Fruit fly (Drosophila melanogaster) whole organism, embryonic: ENCODE data around the gene CG31821.

Source experiments
- CG10209 ChIP-seq: fragments of 200-800 bp; sonication (Bioruptor generic); optimal IDR thresholded peaks from 3 replicates; lab custom pipeline; 2017; ENCODE audit warnings: missing biosample characterization, mild to moderate bottlenecking, missing genetic modification characterization, missing genetic modification reagents
- CG10267 ChIP-seq: fragments of 200-800 bp; sonication (Bioruptor generic); optimal IDR thresholded peaks from 2 replicates; lab custom pipeline; 2018; ENCODE audit warnings: missing biosample characterization, mild to moderate bottlenecking, missing genetic modification characterization, moderate library complexity
- CG12104 ChIP-seq: fragments of 200-800 bp; sonication (Bioruptor generic); optimal IDR thresholded peaks from 3 replicates; lab custom pipeline; 2016; ENCODE audit warnings: missing biosample characterization, missing genetic modification characterization
- CG13123 ChIP-seq: fragments of 200-800 bp; sonication (Bioruptor generic); optimal IDR thresholded peaks from 2 replicates; lab custom pipeline; 2016; ENCODE audit warnings: missing biosample characterization, missing genetic modification characterization
- CG13296 ChIP-seq: fragments of 200-800 bp; sonication (Bioruptor generic); optimal IDR thresholded peaks from 3 replicates; lab custom pipeline; 2018; ENCODE audit warnings: missing biosample characterization, mild to moderate bottlenecking, missing genetic modification characterization
- CG13424 ChIP-seq: fragments of 200-800 bp; sonication (Bioruptor generic); optimal IDR thresholded peaks from 2 replicates; lab custom pipeline; 2019; ENCODE audit warnings: missing biosample characterization, mild to moderate bottlenecking, missing genetic modification characterization, moderate library complexity
- CG1603 ChIP-seq: fragments of 200-800 bp; sonication (Bioruptor generic); optimal IDR thresholded peaks from 2 replicates; lab custom pipeline; 2019; ENCODE audit warnings: missing biosample characterization, mild to moderate bottlenecking, missing genetic modification characterization, moderate library complexity
- CG16863 ChIP-seq: fragments of 200-800 bp; sonication (Bioruptor generic); optimal IDR thresholded peaks from 3 replicates; lab custom pipeline; 2016; ENCODE audit warnings: missing biosample characterization, missing genetic modification characterization
- CG17385 ChIP-seq: fragments of 200-800 bp; sonication (Bioruptor generic); optimal IDR thresholded peaks from 3 replicates; lab custom pipeline; 2018; ENCODE audit warnings: missing biosample characterization, mild to moderate bottlenecking, missing genetic modification characterization
- CG17912 ChIP-seq: fragments of 200-800 bp; sonication (Bioruptor generic); optimal IDR thresholded peaks from 2 replicates; lab custom pipeline; 2018; ENCODE audit warnings: missing biosample characterization, mild to moderate bottlenecking, missing genetic modification characterization
- CG2712 ChIP-seq: fragments of 200-800 bp; optimal IDR thresholded peaks from 3 replicates; lab custom pipeline; 2019; ENCODE audit warnings: missing biosample characterization, mild to moderate bottlenecking, missing genetic modification characterization, moderate library complexity
- CG34224 ChIP-seq: fragments of 200-800 bp; sonication (Bioruptor generic); IDR thresholded peaks from 3 replicates; pipeline ENCODE4 v1.3.6; 2022; ENCODE audit warnings: missing biosample characterization, missing genetic modification characterization; ENCODE audit not compliant: partially characterized antibody
- CG34422 ChIP-seq: fragments of 200-800 bp; sonication (Bioruptor generic); IDR thresholded peaks from 3 replicates; pipeline ENCODE4 v1.3.6; 2022; ENCODE audit warnings: missing biosample characterization, missing genetic modification characterization
- CG4617 ChIP-seq: fragments of 200-800 bp; sonication (Bioruptor generic); optimal IDR thresholded peaks from 3 replicates; lab custom pipeline; 2016; ENCODE audit warnings: missing biosample characterization, missing genetic modification characterization, borderline replicate concordance
- CG6791 ChIP-seq: fragments of 200-800 bp; sonication (Bioruptor generic); IDR thresholded peaks from 3 replicates; pipeline ENCODE4 v1.3.6; 2022; ENCODE audit warnings: missing biosample characterization, missing genetic modification characterization; ENCODE audit not compliant: partially characterized antibody
- CG6813 ChIP-seq: fragments of 200-800 bp; sonication (Bioruptor generic); optimal IDR thresholded peaks from 2 replicates; lab custom pipeline; 2017; ENCODE audit warnings: missing biosample characterization, missing genetic modification characterization, mild to moderate bottlenecking, moderate library complexity, missing genetic modification reagents
- CG8290 ChIP-seq, 3 experiments: fragments of 200-800 bp; sonication (Bioruptor generic); optimal IDR thresholded peaks; 2 replicates each; lab custom pipeline; 2016 to 2019; ENCODE audit warnings: missing biosample characterization in 3 of 3, missing genetic modification characterization in 3 of 3, mild to moderate bottlenecking in 2 of 3, moderate library complexity in 1 of 3
- CG9215 ChIP-seq: fragments of 200-800 bp; sonication (Bioruptor generic); IDR thresholded peaks from 2 replicates; pipeline ENCODE4 v1.3.6; 2022; ENCODE audit warnings: missing biosample characterization, missing genetic modification characterization
- CHES-1-like ChIP-seq: fragments of 200-800 bp; sonication (Bioruptor generic); optimal IDR thresholded peaks from 2 replicates; lab custom pipeline; 2016; ENCODE audit warnings: missing biosample characterization, missing genetic modification characterization
- Chrac-16 ChIP-seq: fragments of 200-800 bp; sonication (Bioruptor generic); optimal IDR thresholded peaks from 3 replicates; lab custom pipeline; 2016; ENCODE audit warnings: missing biosample characterization, missing genetic modification characterization
- CkIIα-i1 ChIP-seq: fragments of 200-800 bp; sonication (Bioruptor generic); IDR thresholded peaks from 2 replicates; pipeline ENCODE4 v1.3.6; 2022; ENCODE audit warnings: missing biosample characterization, missing genetic modification characterization
- E2f2 ChIP-seq: fragments of 200-800 bp; sonication (Bioruptor generic); IDR thresholded peaks from 2 replicates; pipeline ENCODE4 v1.3.6; 2022; ENCODE audit warnings: missing biosample characterization, missing genetic modification characterization
- Ets65A ChIP-seq: fragments of 200-800 bp; sonication (Bioruptor generic); peaks from one replicate; lab custom pipeline; 2016; ENCODE audit warnings: missing biosample characterization, missing genetic modification characterization
- NC2β ChIP-seq: fragments of 200-800 bp; sonication (Bioruptor generic); optimal IDR thresholded peaks from 2 replicates; lab custom pipeline; 2016; ENCODE audit warnings: missing biosample characterization, missing genetic modification characterization
- Nf-YC ChIP-seq: fragments of 200-800 bp; optimal IDR thresholded peaks from 3 replicates; lab custom pipeline; 2019; ENCODE audit warnings: missing biosample characterization, mild to moderate bottlenecking, missing genetic modification characterization, moderate library complexity
- Pdp1 ChIP-seq, 2 experiments: fragments of 200-800 bp; sonication (Bioruptor generic); optimal IDR thresholded peaks; 3 replicates each; lab custom pipeline; 2016; ENCODE audit warnings: missing biosample characterization in 2 of 2, missing genetic modification characterization in 2 of 2, mild to moderate bottlenecking in 1 of 2, moderate library complexity in 1 of 2
- Rx ChIP-seq: fragments of 200-800 bp; sonication (Bioruptor generic); IDR thresholded peaks from 2 replicates; pipeline ENCODE4 v1.3.6; 2022; ENCODE audit warnings: missing biosample characterization, missing genetic modification characterization
- Xbp1 ChIP-seq: fragments of 200-800 bp; sonication (Bioruptor generic); optimal IDR thresholded peaks from 3 replicates; lab custom pipeline; 2016; ENCODE audit warnings: missing biosample characterization, mild to moderate bottlenecking, missing genetic modification characterization
- bbx ChIP-seq: fragments of 200-800 bp; sonication (Bioruptor generic); IDR thresholded peaks from 2 replicates; pipeline ENCODE4 v1.3.6; 2022; ENCODE audit warnings: missing biosample characterization, missing genetic modification characterization; ENCODE audit not compliant: partially characterized antibody
- bigmax ChIP-seq: fragments of 200-800 bp; sonication (Bioruptor generic); optimal IDR thresholded peaks from 2 replicates; lab custom pipeline; 2018; ENCODE audit warnings: missing biosample characterization, mild to moderate bottlenecking, missing genetic modification characterization
- cad ChIP-seq: fragments of >200 bp; optimal IDR thresholded peaks from 2 replicates; lab custom pipeline; 2017; ENCODE audit warnings: missing biosample characterization, missing genetic modification characterization
- cg ChIP-seq: fragments of 200-800 bp; sonication (Bioruptor generic); optimal IDR thresholded peaks from 3 replicates; lab custom pipeline; 2019; ENCODE audit warnings: missing biosample characterization, mild to moderate bottlenecking, missing genetic modification characterization, moderate library complexity
- chinmo ChIP-seq: fragments of 200-800 bp; sonication (Bioruptor generic); IDR thresholded peaks from 4 replicates; pipeline ENCODE4 v1.3.6; 2022; ENCODE audit warnings: missing biosample characterization, missing genetic modification characterization; ENCODE audit not compliant: partially characterized antibody
- dpn ChIP-seq, 2 experiments: fragments of 200-800 bp; sonication (Bioruptor generic); optimal IDR thresholded peaks; 3 replicates each; lab custom pipeline; 2016; ENCODE audit warnings: missing biosample characterization in 2 of 2, missing genetic modification characterization in 2 of 2
- gce ChIP-seq: fragments of 200-800 bp; sonication (Bioruptor generic); IDR thresholded peaks from 3 replicates; pipeline ENCODE4 v1.3.6; 2022; ENCODE audit warnings: missing biosample characterization, missing genetic modification characterization
- gsb ChIP-seq: fragments of 200-800 bp; sonication (Bioruptor generic); IDR thresholded peaks from 2 replicates; pipeline ENCODE4 v1.3.6; 2022; ENCODE audit warnings: missing biosample characterization, missing genetic modification characterization
- her ChIP-seq: fragments of 200-800 bp; sonication (Bioruptor generic); optimal IDR thresholded peaks from 2 replicates; lab custom pipeline; 2016; ENCODE audit warnings: missing biosample characterization, missing genetic modification characterization
- hkb ChIP-seq, 2 experiments: fragments of 200-800 bp in 1 of 2; fragments of >200 bp in 1 of 2; sonication (Bioruptor generic) in 1 of 2; IDR thresholded peaks in 1 of 2; optimal IDR thresholded peaks in 1 of 2; 2 replicates each; pipeline versions ENCODE4 v1.3.6 to Lab custom; 2017 to 2022; ENCODE audit warnings: missing biosample characterization in 1 of 2, missing genetic modification characterization in 1 of 2
- kah ChIP-seq: fragments of 200-800 bp; sonication (Bioruptor generic); optimal IDR thresholded peaks from 2 replicates; lab custom pipeline; 2018; ENCODE audit warnings: missing biosample characterization, mild to moderate bottlenecking, missing genetic modification characterization
- ken ChIP-seq: fragments of 200-800 bp; sonication (Bioruptor generic); IDR thresholded peaks from 3 replicates; pipeline ENCODE4 v1.3.6; 2022; ENCODE audit warnings: missing biosample characterization, missing genetic modification characterization
- kni ChIP-seq: fragments of 200-800 bp; sonication (Bioruptor generic); optimal IDR thresholded peaks from 3 replicates; lab custom pipeline; 2017; ENCODE audit warnings: mild to moderate bottlenecking, missing biosample characterization, missing genetic modification reagents, missing genetic modification characterization
- pan ChIP-seq, 4 experiments: fragments of >200 bp in 3 of 4; fragments of 200-800 bp in 1 of 4; sonication (Bioruptor generic) in 1 of 4; optimal IDR thresholded peaks in 3 of 4; IDR thresholded peaks in 1 of 4; 2 replicates each; pipeline versions ENCODE4 v1.3.6 to Lab custom; 2017 to 2022; ENCODE audit warnings: missing biosample characterization in 2 of 4, missing genetic modification characterization in 2 of 4, mixed read lengths in 1 of 4
- pum ChIP-seq: fragments of 200-800 bp; sonication (Bioruptor generic); optimal IDR thresholded peaks from 2 replicates; lab custom pipeline; 2016; ENCODE audit warnings: missing biosample characterization, missing genetic modification characterization
- row ChIP-seq: fragments of 200-800 bp; sonication (Bioruptor generic); IDR thresholded peaks from 3 replicates; pipeline ENCODE4 v1.3.6; 2022; ENCODE audit warnings: missing biosample characterization, missing genetic modification characterization
- sens-2 ChIP-seq: fragments of 200-800 bp; sonication (Bioruptor generic); IDR thresholded peaks from 2 replicates; pipeline ENCODE4 v1.3.6; 2022; ENCODE audit warnings: missing biosample characterization, missing genetic modification characterization
- sr ChIP-seq: fragments of 200-800 bp; sonication (Bioruptor generic); IDR thresholded peaks from 3 replicates; pipeline ENCODE4 v1.3.6; 2022; ENCODE audit warnings: missing biosample characterization, missing genetic modification characterization
- trem ChIP-seq: fragments of 200-800 bp; optimal IDR thresholded peaks from 3 replicates; lab custom pipeline; 2019; ENCODE audit warnings: missing biosample characterization, mild to moderate bottlenecking, missing genetic modification characterization, moderate library complexity

CG31821 gene

DNA sequence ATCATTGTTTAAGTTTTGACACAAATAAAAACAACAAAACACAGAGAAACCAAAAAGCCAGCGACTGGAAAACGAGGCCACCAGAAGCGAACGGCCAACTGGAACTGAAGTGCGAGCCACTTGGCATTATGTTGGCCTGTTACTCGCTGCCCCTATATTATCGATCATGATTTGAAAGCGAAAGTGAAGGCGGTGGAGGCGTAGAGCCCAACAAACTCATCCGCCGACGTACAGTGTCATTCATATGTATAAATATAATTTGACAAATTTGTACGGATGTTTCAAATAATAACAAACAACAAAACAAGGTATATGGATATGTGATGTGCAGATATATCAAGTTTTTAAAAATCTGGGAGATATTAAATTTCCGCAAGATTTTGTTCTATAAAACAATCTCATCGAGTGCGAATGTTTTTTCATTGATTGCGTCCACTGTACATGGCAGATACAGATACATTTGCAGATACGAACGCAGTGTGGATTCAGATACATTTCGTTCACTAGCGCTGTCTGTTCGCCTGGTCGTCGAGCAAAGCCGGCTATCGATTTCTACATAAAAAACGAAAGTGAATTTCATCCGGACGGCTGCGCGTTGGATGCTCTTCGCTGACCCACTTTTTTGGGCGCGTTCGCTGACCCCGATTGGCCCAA lies 8.9 kb upstream of the CG31821 start (continued):
- TF ChIP-seq CG17385, result peak; percentile 94
- peak; percentile 95 to 97 for TF ChIP-seq dpn (GFP tag; optimal IDR thresholded peaks at IDR 0.05; lab: Kevin White, UChicago)
- peak; percentile 93 for TF ChIP-seq ken (GFP tag; lab: Robert Waterston, UW)
- peak; percentile 97 for TF ChIP-seq CG16863 (GFP tag; lab: Kevin White, UChicago)
- peak; percentile 87 for TF ChIP-seq CG6813 (GFP tag; lab: Kevin White, UChicago)
- TF ChIP-seq pan (optimal IDR thresholded peaks at IDR 0.05; lab: Kevin White, UChicago), result no peak
- peak in 1 of 2 experiments; percentile 96 for TF ChIP-seq pan (GFP tag; optimal IDR thresholded peaks at IDR 0.05 in 1 of 2, IDR thresholded peaks at IDR 0.05 in 1 of 2)
- TF ChIP-seq CG9215 (GFP tag; lab: Robert Waterston, UW), result peak; percentile 90
- TF ChIP-seq cad (GFP tag; lab: Kevin White, UChicago), result no peak
- peak; percentile 91 to 96 for TF ChIP-seq Pdp1 (GFP tag; optimal IDR thresholded peaks at IDR 0.05; lab: Kevin White, UChicago)
- peak; percentile 99 for TF ChIP-seq Ets65A (GFP tag; lab: Kevin White, UChicago)
- TF ChIP-seq row (GFP tag; lab: Robert Waterston, UW), result peak; percentile 98
- peak; percentile 93 for TF ChIP-seq gsb (GFP tag; lab: Robert Waterston, UW)
- TF ChIP-seq CG12104 (GFP tag; lab: Kevin White, UChicago), result peak; percentile 91
- peak; percentile 95 for TF ChIP-seq Chrac-16
- peak; percentile 92 for TF ChIP-seq trem (tag; lab: Kevin White, UChicago)
- peak; percentile 94 for TF ChIP-seq CG13123 (GFP tag; lab: Kevin White, UChicago)
- TF ChIP-seq Xbp1, result peak; percentile 96
- TF ChIP-seq NC2β (GFP tag; lab: Kevin White, UChicago), result peak; percentile 95
- no peak for TF ChIP-seq bigmax (GFP tag; lab: Kevin White, UChicago)
- no peak for TF ChIP-seq bbx
- TF ChIP-seq, all 482 proteins: peak for 436

DNA sequence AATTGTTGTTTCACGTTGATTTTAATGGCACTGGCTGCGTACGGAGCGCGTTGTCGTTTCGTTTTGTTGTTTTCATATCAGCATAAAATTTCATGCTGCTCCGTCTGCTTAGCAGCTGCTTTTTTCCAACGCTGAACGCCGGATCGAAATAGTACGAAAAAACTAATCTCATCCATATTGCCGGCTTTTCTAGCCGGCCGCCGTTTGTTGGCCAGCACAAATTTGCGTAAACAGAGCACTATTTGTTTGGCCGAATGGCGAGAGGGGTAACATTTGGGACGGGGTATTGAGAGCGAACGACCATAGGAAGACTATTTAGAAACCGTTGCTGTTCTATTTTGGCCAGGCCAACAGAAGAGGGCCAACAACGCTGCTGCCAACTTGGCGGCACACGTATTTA lies 7.6 kb upstream of the CG31821 start:
- TF ChIP-seq kah (GFP tag; lab: Kevin White, UChicago) (no peak), bbx (no peak), CG10267 (tag; lab: Kevin White, UChicago) (no peak), sens-2 (GFP tag; lab: Robert Waterston, UW) (no peak), kni (peak; percentile 99), E2f2 (GFP tag; lab: Robert Waterston, UW) (no peak), pum (no peak), sr (no peak), hkb (optimal IDR thresholded peaks at IDR 0.05; lab: Kevin White, UChicago) (no peak), hkb (GFP tag; IDR thresholded peaks at IDR 0.05; lab: Robert Waterston, UW) (no peak), CG6791 (GFP tag; lab: Robert Waterston, UW) (0 out of 3 replicates have a peak, but pooled peaks have one; percentile 27), CG17912 (peak; percentile 46), Nf-YC (tag; lab: Kevin White, UChicago) (peak; percentile 9), chinmo (GFP tag; lab: Robert Waterston, UW) (peak; percentile 95), CG10209 (GFP tag; lab: Kevin White, UChicago) (peak; percentile 19), CkIIα-i1 (no peak), CG4617 (GFP tag; lab: Kevin White, UChicago) (no peak), Rx (GFP tag; lab: Robert Waterston, UW) (no peak), cg (GFP tag; lab: Kevin White, UChicago) (no peak), CG34224 (peak; percentile 53; the same call in 1 of the 3 replicates), CG8290 (GFP tag; optimal IDR thresholded peaks at IDR 0.05; lab: Kevin White, UChicago) (no peak), CG8290 (tag; optimal IDR thresholded peaks at IDR 0.05; lab: Kevin White, UChicago) (peak in 1 of 2 experiments; percentile 74), CG34422 (GFP tag; lab: Robert Waterston, UW) (peak; percentile 90), CHES-1-like (GFP tag; lab: Kevin White, UChicago) (peak; percentile 35), CG2712 (tag; lab: Kevin White, UChicago) (no peak), gce (no peak), her (GFP tag; lab: Kevin White, UChicago) (peak; percentile 37), CG13424 (tag; lab: Kevin White, UChicago) (peak; percentile 11), CG13296 (GFP tag; lab: Kevin White, UChicago) (peak; percentile 69), CG1603 (peak; percentile 4)
